Worm (Caenorhabditis elegans): ENCODE results near the gene C50F4.12.

Gene C50F4.12

ce11 chrV:9571056-9571455 is 31.5 kb upstream of the C50F4.12 start:
- TF ChIP-seq nhr-90 (tag; optimal IDR thresholded peaks at IDR 0.05) (no peak), die-1 (tag; optimal IDR thresholded peaks at IDR 0.05) (no peak), ztf-25 (GFP tag; IDR thresholded peaks at IDR 0.05) (no peak), ztf-26 (tag; optimal IDR thresholded peaks at IDR 0.05) (no peak), ztf-28 (GFP tag; IDR thresholded peaks at IDR 0.05) (no peak), lin-54 (GFP tag; optimal IDR thresholded peaks at IDR 0.05) (no peak), bed-1 (GFP tag; IDR thresholded peaks at IDR 0.05) (no peak), pha-4 (tag; optimal IDR thresholded peaks at IDR 0.05) (no peak), dpff-1 (tag; optimal IDR thresholded peaks at IDR 0.05) (no peak), zim-3 (tag; optimal IDR thresholded peaks at IDR 0.05) (no peak), hmg-20 (GFP tag; IDR thresholded peaks at IDR 0.05) (no peak), akir-1 (GFP tag; optimal IDR thresholded peaks at IDR 0.05) (no peak), snpc-3.4 (tag; optimal IDR thresholded peaks at IDR 0.05) (no peak), snpc-1.3 (tag; optimal IDR thresholded peaks at IDR 0.05; ENCODE audit: insufficient read depth) (no peak), lir-1 (GFP tag; conservative IDR thresholded peaks at IDR 0.05) (no peak)

- TF ChIP-seq nhr-80 (tag; optimal IDR thresholded peaks at IDR 0.05), result peak; percentile 3
- TF ChIP-seq dpff-1 (tag; optimal IDR thresholded peaks at IDR 0.05), result no peak
Observed at ce11 chrV:9570197-9570596, 30.7 kb upstream of the C50F4.12 start, which contains the start of gene F25B3.5. F25B3.5 (minus strand) TSS chrV:9570297.

- no peak for TF ChIP-seq hsf-1 (GFP tag; IDR thresholded peaks at IDR 0.05)
- TF ChIP-seq nhr-80 (tag; optimal IDR thresholded peaks at IDR 0.05), result no peak
- TF ChIP-seq lin-54 (GFP tag; optimal IDR thresholded peaks at IDR 0.05), result no peak
- TF ChIP-seq bed-1 (GFP tag; IDR thresholded peaks at IDR 0.05), result no peak
- no peak for TF ChIP-seq snpc-1.3 (tag; optimal IDR thresholded peaks at IDR 0.05; ENCODE audit: insufficient read depth)
- no peak for TF ChIP-seq T07F8.4 (tag; optimal IDR thresholded peaks at IDR 0.05)
- no peak for TF ChIP-seq B0261.1 (tag; optimal IDR thresholded peaks at IDR 0.05)
- no peak for TF ChIP-seq unc-62 (GFP tag; optimal IDR thresholded peaks at IDR 0.05)
- TF ChIP-seq let-526 (GFP tag; IDR thresholded peaks at IDR 0.05), result no peak
- TF ChIP-seq D2030.7 (GFP tag; IDR thresholded peaks at IDR 0.05), result no peak
- no peak for TF ChIP-seq ceh-100 (GFP tag; IDR thresholded peaks at IDR 0.05)
- no peak for TF ChIP-seq F57C9.4 (tag; optimal IDR thresholded peaks at IDR 0.05)
- TF ChIP-seq nhr-120 (GFP tag; IDR thresholded peaks at IDR 0.05), result no peak
- no peak for TF ChIP-seq ceh-58 (GFP tag; IDR thresholded peaks at IDR 0.05)
- no peak for TF ChIP-seq lir-1 (GFP tag; conservative IDR thresholded peaks at IDR 0.05)
- no peak for TF ChIP-seq lag-1 (GFP tag; IDR thresholded peaks at IDR 0.05)
- no peak for TF ChIP-seq ztf-22 (GFP tag; optimal IDR thresholded peaks at IDR 0.05)
- TF ChIP-seq mxl-1 (tag; optimal IDR thresholded peaks at IDR 0.05), result no peak
- TF ChIP-seq zfh-2 (GFP tag; conservative IDR thresholded peaks at IDR 0.05), result no peak
- no peak for TF ChIP-seq ztf-28 (GFP tag; IDR thresholded peaks at IDR 0.05)
Observed at ce11 chrV:9568707-9569106, 29.2 kb upstream of the C50F4.12 start, which contains the start of gene F25B3.4. F25B3.4 (minus strand) TSS chrV:9568807.

- TF ChIP-seq ztf-3 (GFP tag; optimal IDR thresholded peaks at IDR 0.05) (no peak), ceh-91 (GFP tag; IDR thresholded peaks at IDR 0.05) (no peak), sea-2 (GFP tag; IDR thresholded peaks at IDR 0.05) (no peak), ztf-18 (tag; optimal IDR thresholded peaks at IDR 0.05) (no peak), atf-7 (tag; optimal IDR thresholded peaks at IDR 0.05) (peak; percentile 7)
Observed at ce11 chrV:9563585-9563984, 24.0 kb upstream of the C50F4.12 start.
